Fruit fly (Drosophila melanogaster) whole organism, embryonic: ENCODE data around the gene sv.
A peak's percentile ranks its signal among the peaks of the same experiment; 100 is the strongest.

Experiments used
- Adf1 ChIP-seq: fragments of 200-800 bp; sonication (Bioruptor generic); IDR thresholded peaks from 2 replicates; pipeline ENCODE4 v1.3.6; 2022; ENCODE audit warnings: missing biosample characterization, missing genetic modification characterization
- C15 ChIP-seq: fragments of 200-800 bp; sonication (Bioruptor generic); IDR thresholded peaks from 3 replicates; pipeline ENCODE4 v1.3.6; 2022; ENCODE audit warnings: missing biosample characterization, missing genetic modification characterization
- CG10147 ChIP-seq: fragments of 200-800 bp; sonication (Bioruptor generic); optimal IDR thresholded peaks from 2 replicates; lab custom pipeline; 2019; ENCODE audit warnings: missing biosample characterization, mild to moderate bottlenecking, missing genetic modification characterization, moderate library complexity
- CG10274 ChIP-seq: fragments of 200-800 bp; sonication (Bioruptor generic); optimal IDR thresholded peaks from 3 replicates; lab custom pipeline; 2017; ENCODE audit warnings: missing biosample characterization, mild to moderate bottlenecking, missing genetic modification characterization
- CG10462 ChIP-seq: fragments of 200-800 bp; sonication (Bioruptor generic); optimal IDR thresholded peaks from 2 replicates; lab custom pipeline; 2016; ENCODE audit warnings: missing biosample characterization, missing genetic modification characterization
- CG11085 ChIP-seq: fragments of 200-800 bp; sonication (Bioruptor generic); IDR thresholded peaks from 2 replicates; pipeline ENCODE4 v1.3.6; 2022; ENCODE audit warnings: missing biosample characterization, missing genetic modification characterization
- CG11696 ChIP-seq: fragments of 200-800 bp; sonication (Bioruptor generic); IDR thresholded peaks from 2 replicates; pipeline ENCODE4 v1.3.6; 2022; ENCODE audit warnings: missing biosample characterization, missing genetic modification characterization
- CG12155 ChIP-seq: fragments of 200-800 bp; sonication (Bioruptor generic); optimal IDR thresholded peaks from 3 replicates; lab custom pipeline; 2016; ENCODE audit warnings: missing biosample characterization, missing genetic modification characterization
- CG13287 ChIP-seq: fragments of 200-800 bp; sonication (Bioruptor generic); IDR thresholded peaks from 2 replicates; pipeline ENCODE4 v1.3.6; 2022; ENCODE audit warnings: missing biosample characterization, missing genetic modification characterization; ENCODE audit not compliant: partially characterized antibody
- CG13894 ChIP-seq: fragments of 200-800 bp; sonication (Bioruptor generic); optimal IDR thresholded peaks from 3 replicates; lab custom pipeline; 2018; ENCODE audit warnings: missing biosample characterization, mild to moderate bottlenecking, missing genetic modification characterization, moderate library complexity
- CG1647 ChIP-seq: fragments of 200-800 bp; sonication (Bioruptor generic); optimal IDR thresholded peaks from 3 replicates; lab custom pipeline; 2016; ENCODE audit warnings: missing biosample characterization, missing genetic modification characterization
- CG17328 ChIP-seq: fragments of 200-800 bp; sonication (Bioruptor generic); IDR thresholded peaks from 2 replicates; pipeline ENCODE4 v1.3.6; 2022; ENCODE audit warnings: missing biosample characterization, missing genetic modification characterization
- CG17359 ChIP-seq: fragments of 200-800 bp; sonication (Bioruptor generic); optimal IDR thresholded peaks from 3 replicates; lab custom pipeline; 2018; ENCODE audit warnings: missing biosample characterization, mild to moderate bottlenecking, missing genetic modification characterization, moderate library complexity
- CG17361 ChIP-seq: fragments of 200-800 bp; sonication (Bioruptor generic); IDR thresholded peaks from 3 replicates; pipeline ENCODE4 v1.3.6; 2022; ENCODE audit warnings: missing biosample characterization, missing genetic modification characterization
- CG17802 ChIP-seq: fragments of 200-800 bp; sonication (Bioruptor generic); optimal IDR thresholded peaks from 2 replicates; lab custom pipeline; 2018; ENCODE audit warnings: missing biosample characterization, mild to moderate bottlenecking, missing genetic modification characterization, moderate library complexity
- CG1832 ChIP-seq: fragments of 200-800 bp; sonication (Bioruptor generic); optimal IDR thresholded peaks from 2 replicates; lab custom pipeline; 2017; ENCODE audit warnings: missing biosample characterization, mild to moderate bottlenecking, missing genetic modification characterization, inconsistent platforms
- CG18476 ChIP-seq: fragments of 200-800 bp; sonication (Bioruptor generic); optimal IDR thresholded peaks from 2 replicates; lab custom pipeline; 2016; ENCODE audit warnings: missing biosample characterization, mild to moderate bottlenecking, missing genetic modification characterization
- CG18764 ChIP-seq: fragments of 200-800 bp; sonication (Bioruptor generic); optimal IDR thresholded peaks from 3 replicates; lab custom pipeline; 2016; ENCODE audit warnings: missing biosample characterization, missing genetic modification characterization
- CG2889 ChIP-seq: fragments of 200-800 bp; sonication (Bioruptor generic); IDR thresholded peaks from 3 replicates; pipeline ENCODE4 v1.3.6; 2022; ENCODE audit warnings: missing biosample characterization, missing genetic modification characterization
- CG4820 ChIP-seq: fragments of 200-800 bp; sonication (Bioruptor generic); optimal IDR thresholded peaks from 3 replicates; lab custom pipeline; 2016; ENCODE audit warnings: missing biosample characterization, missing genetic modification characterization
- CG7271 ChIP-seq: fragments of 200-800 bp; sonication (Bioruptor generic); optimal IDR thresholded peaks from 2 replicates; lab custom pipeline; 2018; ENCODE audit warnings: missing biosample characterization, mild to moderate bottlenecking, missing genetic modification characterization, moderate library complexity
- CG7556 ChIP-seq: fragments of 200-800 bp; sonication (Bioruptor generic); optimal IDR thresholded peaks from 2 replicates; lab custom pipeline; 2017; ENCODE audit warnings: missing biosample characterization, mild to moderate bottlenecking, missing genetic modification characterization
- CG8359 ChIP-seq: fragments of 200-800 bp; sonication (Bioruptor generic); optimal IDR thresholded peaks from 2 replicates; lab custom pipeline; 2017; ENCODE audit warnings: missing biosample characterization, mild to moderate bottlenecking, missing genetic modification characterization, borderline replicate concordance
- CG9609 ChIP-seq: fragments of 200-800 bp; sonication (Bioruptor generic); optimal IDR thresholded peaks from 3 replicates; lab custom pipeline; 2016; ENCODE audit warnings: missing biosample characterization, missing genetic modification characterization
- CkIIα-i1 ChIP-seq: fragments of 200-800 bp; sonication (Bioruptor generic); IDR thresholded peaks from 2 replicates; pipeline ENCODE4 v1.3.6; 2022; ENCODE audit warnings: missing biosample characterization, missing genetic modification characterization
- Dll ChIP-seq: fragments of 200-800 bp; sonication (Bioruptor generic); IDR thresholded peaks from 4 replicates; pipeline ENCODE4 v1.3.6; 2022; ENCODE audit warnings: missing biosample characterization, missing genetic modification characterization; ENCODE audit not compliant: partially characterized antibody
- Ets65A ChIP-seq: fragments of 200-800 bp; sonication (Bioruptor generic); peaks from one replicate; lab custom pipeline; 2016; ENCODE audit warnings: missing biosample characterization, missing genetic modification characterization
- Fer3 ChIP-seq: fragments of 200-800 bp; sonication (Bioruptor generic); optimal IDR thresholded peaks from 2 replicates; lab custom pipeline; 2018; ENCODE audit warnings: missing biosample characterization, mild to moderate bottlenecking, missing genetic modification characterization, moderate library complexity
- Hand ChIP-seq: fragments of 200-800 bp; sonication (Bioruptor generic); optimal IDR thresholded peaks from 2 replicates; lab custom pipeline; 2017; ENCODE audit warnings: mild to moderate bottlenecking, missing biosample characterization, missing genetic modification reagents, missing genetic modification characterization
- Lim3 ChIP-seq: fragments of 200-800 bp; sonication (Bioruptor generic); IDR thresholded peaks from 2 replicates; pipeline ENCODE4 v1.3.6; 2022; ENCODE audit warnings: missing biosample characterization, missing genetic modification characterization
- Optix ChIP-seq: fragments of 200-800 bp; sonication (Bioruptor generic); IDR thresholded peaks from 3 replicates; pipeline ENCODE4 v1.3.6; 2022; ENCODE audit warnings: missing biosample characterization, missing genetic modification characterization
- ato ChIP-seq: fragments of 200-800 bp; sonication (Bioruptor generic); IDR thresholded peaks from 2 replicates; pipeline ENCODE4 v1.3.6; 2022; ENCODE audit warnings: missing biosample characterization, missing genetic modification characterization; ENCODE audit not compliant: partially characterized antibody
- cad ChIP-seq: fragments of >200 bp; optimal IDR thresholded peaks from 2 replicates; lab custom pipeline; 2017; ENCODE audit warnings: missing biosample characterization, missing genetic modification characterization
- cato ChIP-seq: fragments of 200-800 bp; sonication (Bioruptor generic); optimal IDR thresholded peaks from 2 replicates; lab custom pipeline; 2016; ENCODE audit warnings: missing biosample characterization, missing genetic modification characterization, borderline replicate concordance
- crp ChIP-seq, 2 experiments: fragments of 200-800 bp; sonication (Bioruptor generic); optimal IDR thresholded peaks; 2 replicates in 1 of 2; 3 replicates in 1 of 2; lab custom pipeline; 2017; ENCODE audit warnings: missing biosample characterization in 2 of 2, missing genetic modification characterization in 2 of 2, mild to moderate bottlenecking in 1 of 2, moderate library complexity in 1 of 2
- cwo ChIP-seq: fragments of 200-800 bp; sonication (Bioruptor generic); optimal IDR thresholded peaks from 3 replicates; lab custom pipeline; 2017; ENCODE audit warnings: missing biosample characterization, missing genetic modification characterization, mild to moderate bottlenecking, moderate library complexity, missing genetic modification reagents
- ewg ChIP-seq: fragments of 200-800 bp; sonication (Bioruptor generic); optimal IDR thresholded peaks from 3 replicates; lab custom pipeline; 2017; ENCODE audit warnings: mild to moderate bottlenecking, missing biosample characterization, missing genetic modification reagents, missing genetic modification characterization
- fd3F ChIP-seq: fragments of 200-800 bp; sonication (Bioruptor generic); optimal IDR thresholded peaks from 2 replicates; lab custom pipeline; 2018; ENCODE audit warnings: missing biosample characterization, mild to moderate bottlenecking, missing genetic modification characterization, moderate library complexity
- gcm2 ChIP-seq: fragments of 200-800 bp; sonication (Bioruptor generic); optimal IDR thresholded peaks from 2 replicates; lab custom pipeline; 2016; ENCODE audit warnings: missing biosample characterization, missing genetic modification characterization
- gsb-n ChIP-seq: fragments of 200-800 bp; sonication (Bioruptor generic); optimal IDR thresholded peaks from 3 replicates; lab custom pipeline; 2018; ENCODE audit warnings: missing biosample characterization, mild to moderate bottlenecking, missing genetic modification characterization
- hb ChIP-seq: fragments of 200-800 bp; sonication (Bioruptor generic); IDR thresholded peaks from 3 replicates; pipeline ENCODE4 v1.3.6; 2022; ENCODE audit warnings: missing biosample characterization, missing genetic modification characterization; ENCODE audit not compliant: partially characterized antibody
- luna ChIP-seq: fragments of 200-800 bp; sonication (Bioruptor generic); optimal IDR thresholded peaks from 2 replicates; lab custom pipeline; 2016; ENCODE audit warnings: missing biosample characterization, missing genetic modification characterization
- phol ChIP-seq: fragments of 200-800 bp; sonication (Bioruptor generic); optimal IDR thresholded peaks from 3 replicates; lab custom pipeline; 2018; ENCODE audit warnings: missing biosample characterization, mild to moderate bottlenecking, missing genetic modification characterization, moderate library complexity
- psq ChIP-seq: fragments of 200-800 bp; sonication (Bioruptor generic); optimal IDR thresholded peaks from 2 replicates; lab custom pipeline; 2017; ENCODE audit warnings: missing biosample characterization, missing genetic modification characterization
- schlank ChIP-seq: fragments of 200-800 bp; sonication (Bioruptor generic); optimal IDR thresholded peaks from 2 replicates; lab custom pipeline; 2018; ENCODE audit warnings: missing biosample characterization, mild to moderate bottlenecking, missing genetic modification characterization
- sens ChIP-seq: fragments of 200-800 bp; sonication (Bioruptor generic); peaks from one replicate; lab custom pipeline; 2016; ENCODE audit warnings: missing biosample characterization, missing genetic modification characterization
- slp2 ChIP-seq: fragments of 200-800 bp; sonication (Bioruptor generic); optimal IDR thresholded peaks from 2 replicates; lab custom pipeline; 2016; ENCODE audit warnings: missing biosample characterization, missing genetic modification characterization
- sna ChIP-seq: fragments of 200-800 bp; sonication (Bioruptor generic); IDR thresholded peaks from 2 replicates; pipeline ENCODE4 v1.3.6; 2022; ENCODE audit warnings: missing biosample characterization, missing genetic modification characterization; ENCODE audit not compliant: partially characterized antibody
- ssp ChIP-seq: fragments of 200-800 bp; sonication (Bioruptor generic); IDR thresholded peaks from 2 replicates; pipeline ENCODE4 v1.3.6; 2022; ENCODE audit warnings: missing biosample characterization, missing genetic modification characterization
- vnd ChIP-seq: fragments of 200-800 bp; sonication (Bioruptor generic); IDR thresholded peaks from 3 replicates; pipeline ENCODE4 v1.3.6; 2022; ENCODE audit warnings: missing biosample characterization, missing genetic modification characterization; ENCODE audit not compliant: partially characterized antibody
- zen ChIP-seq: fragments of 200-800 bp; sonication (Bioruptor generic); optimal IDR thresholded peaks from 3 replicates; lab custom pipeline; 2018; ENCODE audit warnings: missing biosample characterization, mild to moderate bottlenecking, missing genetic modification characterization, moderate library complexity

The sv gene

DNA sequence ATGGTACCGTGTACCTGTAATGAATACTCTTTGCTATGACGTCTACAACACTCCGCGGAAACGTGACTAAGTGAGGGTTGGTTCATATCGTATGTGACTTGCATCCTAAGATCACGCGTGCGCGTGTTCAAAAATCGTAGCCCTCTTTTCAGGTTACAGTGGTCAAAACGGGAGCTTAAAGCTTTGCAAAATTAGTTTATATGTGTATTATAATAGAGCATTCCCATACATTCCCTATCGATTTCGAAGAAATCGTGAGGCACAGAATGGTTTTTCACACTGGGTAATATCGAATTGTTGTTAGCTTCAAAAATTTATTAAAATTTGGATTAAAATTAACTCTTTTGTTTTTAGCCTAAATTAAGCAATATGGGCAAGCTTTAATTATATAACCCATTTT, 57.9 kb downstream of the sv start (continued):
- no peak for TF ChIP-seq schlank (tag; lab: Kevin White, UChicago)
- TF ChIP-seq CG11696 (GFP tag; lab: Robert Waterston, UW) = no peak
- TF ChIP-seq psq (GFP tag; lab: Kevin White, UChicago) = no peak
- no peak for TF ChIP-seq zen (tag; lab: Kevin White, UChicago)
- TF ChIP-seq CG8359 = no peak
- TF ChIP-seq Hand = no peak
- no peak for TF ChIP-seq CG11085
- no peak for TF ChIP-seq Ets65A (GFP tag; lab: Kevin White, UChicago)
- TF ChIP-seq CG4820 = no peak
- TF ChIP-seq ssp (GFP tag; lab: Robert Waterston, UW) = peak; percentile 95
- TF ChIP-seq Adf1 (GFP tag; lab: Robert Waterston, UW) = no peak
- no peak for TF ChIP-seq C15 (GFP tag; lab: Robert Waterston, UW)
- no peak for TF ChIP-seq CkIIα-i1 (GFP tag; lab: Robert Waterston, UW)
- 0 out of 3 replicates have a peak, but pooled peaks have one; percentile 43 for TF ChIP-seq vnd (GFP tag; lab: Robert Waterston, UW)
- TF ChIP-seq ato = no peak
- no peak for TF ChIP-seq CG10274 (GFP tag; lab: Kevin White, UChicago)
- TF ChIP-seq sna = no peak
- no peak for TF ChIP-seq CG10147
- no peak for TF ChIP-seq CG2889 (GFP tag; lab: Robert Waterston, UW)
- TF ChIP-seq Dll (GFP tag; lab: Robert Waterston, UW) = peak; percentile 33; the same call in 1 of the 4 replicates
- TF ChIP-seq CG18764 (GFP tag; lab: Kevin White, UChicago) = no peak
- TF ChIP-seq CG17361 (GFP tag; lab: Robert Waterston, UW) = no peak
- no peak for TF ChIP-seq luna (GFP tag; lab: Kevin White, UChicago)
- no peak for TF ChIP-seq cad (GFP tag; lab: Kevin White, UChicago)
- TF ChIP-seq Lim3 (GFP tag; lab: Robert Waterston, UW) = no peak
- TF ChIP-seq CG18476 (GFP tag; lab: Kevin White, UChicago) = no peak
- TF ChIP-seq gsb-n (tag; lab: Kevin White, UChicago) = no peak
- TF ChIP-seq CG1647 = no peak
- peak; percentile 80 for TF ChIP-seq sens (GFP tag; lab: Kevin White, UChicago)
- TF ChIP-seq CG12155 (GFP tag; lab: Kevin White, UChicago) = no peak
- TF ChIP-seq CG7271 = no peak
- no peak for TF ChIP-seq cato (GFP tag; lab: Kevin White, UChicago)
- TF ChIP-seq slp2 (GFP tag; lab: Kevin White, UChicago) = no peak
- TF ChIP-seq CG7556 (GFP tag; lab: Kevin White, UChicago) = no peak
- TF ChIP-seq CG9609 (GFP tag; lab: Kevin White, UChicago) = no peak
- peak; percentile 96 for TF ChIP-seq CG17802 (tag; lab: Kevin White, UChicago)
- no peak; the same call in 1 of the 2 replicates for TF ChIP-seq CG13287 (GFP tag; lab: Robert Waterston, UW)
- TF ChIP-seq CG1832 (GFP tag; lab: Kevin White, UChicago) = no peak
- no peak for TF ChIP-seq Fer3 (tag; lab: Kevin White, UChicago)
- TF ChIP-seq gcm2 (GFP tag; lab: Kevin White, UChicago) = no peak
- TF ChIP-seq fd3F = no peak
- no peak for TF ChIP-seq hb (GFP tag; lab: Robert Waterston, UW)
- no peak for TF ChIP-seq CG17328
- TF ChIP-seq ewg = peak; percentile 93
- TF ChIP-seq cwo (GFP tag; lab: Kevin White, UChicago) = no peak
- TF ChIP-seq Optix (GFP tag; lab: Robert Waterston, UW) = no peak
- no peak for TF ChIP-seq CG10462
- peak; percentile 7 for TF ChIP-seq phol (tag; lab: Kevin White, UChicago)
- TF ChIP-seq crp (GFP tag; optimal IDR thresholded peaks at IDR 0.05; lab: Kevin White, UChicago) = no peak
- peak; percentile 70 for TF ChIP-seq CG13894
- no peak for TF ChIP-seq CG17359 (tag; lab: Kevin White, UChicago)
